Fruit fly (Drosophila melanogaster): Measurements from ENCODE around the gene Usp14.

The Usp14 gene

DNA sequence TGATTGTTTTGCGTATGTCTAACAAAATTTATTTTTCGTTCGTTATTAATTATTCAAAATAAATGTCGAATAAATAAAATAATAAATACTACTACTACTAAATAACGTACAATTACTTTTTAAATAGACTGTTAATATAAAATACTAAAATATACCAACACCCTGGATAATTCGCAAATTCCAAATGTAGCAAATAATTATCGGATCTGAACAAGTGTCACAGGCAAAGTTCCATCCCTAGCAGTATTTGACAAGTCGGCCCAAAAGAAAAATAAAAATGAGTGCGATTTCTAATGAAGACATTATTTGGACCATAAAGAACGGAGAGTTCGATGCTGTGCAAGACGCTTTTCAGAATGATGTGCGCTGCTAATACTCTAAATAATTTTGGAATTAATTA is 27.2 kb upstream of the Usp14 start, which contains the start of gene CG31715 (continued):
- TF ChIP-seq CG10669 (GFP tag; optimal IDR thresholded peaks at IDR 0.05) (no peak), Gug (GFP tag; IDR thresholded peaks at IDR 0.05) (no peak), Met (GFP tag; optimal IDR thresholded peaks at IDR 0.05) (peak; percentile 13), CG32006 (GFP tag; optimal IDR thresholded peaks at IDR 0.05) (no peak), Sox102F (GFP tag; optimal IDR thresholded peaks at IDR 0.05) (peak; percentile 50), CG4318 (GFP tag; optimal IDR thresholded peaks at IDR 0.05) (no peak), Eip75B (GFP tag; optimal IDR thresholded peaks at IDR 0.05) (peak; percentile 38), Ets96B (tag; optimal IDR thresholded peaks at IDR 0.05) (peak; percentile 26), Eip78C (GFP tag) (no peak), CG8119 (GFP tag; IDR thresholded peaks at IDR 0.05) (no peak), CG15336 (GFP tag; IDR thresholded peaks at IDR 0.05) (no peak; the same call in 1 of the 2 replicates), dsx (GFP tag; optimal IDR thresholded peaks at IDR 0.05; ENCODE audit: poor library complexity, severe bottlenecking) (peak; percentile 27), dac (GFP tag; optimal IDR thresholded peaks at IDR 0.05) (no peak), spab (GFP tag; optimal IDR thresholded peaks at IDR 0.05) (no peak), Sox15 (GFP tag; optimal IDR thresholded peaks at IDR 0.05) (no peak), Smox (GFP tag; optimal IDR thresholded peaks at IDR 0.05) (no peak), CG6808 (GFP tag; optimal IDR thresholded peaks at IDR 0.05) (no peak), CG6792 (GFP tag; optimal IDR thresholded peaks at IDR 0.05) (no peak), fkh (GFP tag; optimal IDR thresholded peaks at IDR 0.05) (no peak), CG1621 (tag; optimal IDR thresholded peaks at IDR 0.05) (no peak), Hr4 (GFP tag; optimal IDR thresholded peaks at IDR 0.05) (peak; percentile 16), Hr38 (GFP tag; optimal IDR thresholded peaks at IDR 0.05) (no peak)

dm6 chr2L:10339841-10340240 is 25.6 kb upstream of the Usp14 start:
- TF ChIP-seq svp (GFP tag) (peak; percentile 71), achi (GFP tag; optimal IDR thresholded peaks at IDR 0.05) (no peak), Eip78C (GFP tag) (peak; percentile 24)

DNA sequence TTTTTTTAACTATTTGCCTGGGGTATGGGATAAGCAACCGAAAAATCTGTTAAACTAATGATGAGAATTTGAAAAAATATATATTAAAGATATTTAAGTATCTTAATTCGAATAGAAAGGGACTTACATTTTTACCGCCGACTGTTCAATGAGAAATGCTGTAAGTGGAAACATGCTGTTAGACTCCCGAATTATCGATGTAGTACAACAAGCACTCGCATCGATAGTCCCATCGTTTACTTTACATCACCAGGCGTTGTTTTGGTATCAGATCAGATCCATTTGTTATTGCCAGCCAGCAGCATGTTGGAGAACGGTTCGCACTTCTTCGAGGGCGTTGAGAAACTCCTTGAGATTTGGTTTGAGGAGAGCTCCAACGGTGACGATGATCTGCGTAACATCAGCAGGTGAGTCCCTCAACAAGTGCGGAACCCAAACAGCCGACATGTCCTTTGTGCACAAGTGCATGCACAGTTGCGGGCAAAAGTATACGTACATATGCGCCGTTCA is 25.1 kb upstream of the Usp14 start, which contains the start of gene SamDC:
SamDC (plus strand) TSS at position 246 of the 510 bp plus-strand sequence.
- TF ChIP-seq CG10631 (GFP tag; optimal IDR thresholded peaks at IDR 0.05) (peak; percentile 45), CG6163 (GFP tag; IDR thresholded peaks at IDR 0.05) (no peak), Met (GFP tag; optimal IDR thresholded peaks at IDR 0.05) (peak; percentile 18), Blimp-1 (GFP tag; optimal IDR thresholded peaks at IDR 0.05) (no peak), CG6854 (GFP tag; optimal IDR thresholded peaks at IDR 0.05) (peak; percentile 19), CG4318 (GFP tag; optimal IDR thresholded peaks at IDR 0.05) (no peak), achi (GFP tag; optimal IDR thresholded peaks at IDR 0.05) (peak; percentile 1), CG8119 (GFP tag; IDR thresholded peaks at IDR 0.05) (no peak), eg (GFP tag; IDR thresholded peaks at IDR 0.05) (no peak), ss (GFP tag; optimal IDR thresholded peaks at IDR 0.05) (no peak), lz (GFP tag; optimal IDR thresholded peaks at IDR 0.05) (peak; percentile 15), OdsH (GFP tag; optimal IDR thresholded peaks at IDR 0.05) (peak; percentile 31), CG7368 (GFP tag; optimal IDR thresholded peaks at IDR 0.05) (no peak), vri (GFP tag; optimal IDR thresholded peaks at IDR 0.05) (peak; percentile 44), acj6 (GFP tag; optimal IDR thresholded peaks at IDR 0.05) (peak; percentile 30), Lpt (GFP tag; optimal IDR thresholded peaks at IDR 0.05) (peak; percentile 16), pdm3 (GFP tag; optimal IDR thresholded peaks at IDR 0.05) (peak; percentile 39), topi (GFP tag; optimal IDR thresholded peaks at IDR 0.05) (peak; percentile 37), esn (GFP tag; optimal IDR thresholded peaks at IDR 0.05) (peak; percentile 53), Eip75B (GFP tag; optimal IDR thresholded peaks at IDR 0.05) (peak; percentile 9), CG8319 (GFP tag; optimal IDR thresholded peaks at IDR 0.05) (no peak), CG34406 (GFP tag; optimal IDR thresholded peaks at IDR 0.05) (no peak), salr (GFP tag; optimal IDR thresholded peaks at IDR 0.05) (peak in 1 of 2 experiments; percentile 33), cyc (GFP tag; optimal IDR thresholded peaks at IDR 0.05) (peak; percentile 1), Ets96B (tag; optimal IDR thresholded peaks at IDR 0.05) (no peak), CG15336 (GFP tag; IDR thresholded peaks at IDR 0.05) (peak; percentile 63), CG3919 (GFP tag; optimal IDR thresholded peaks at IDR 0.05) (peak; percentile 21), dsx (GFP tag; optimal IDR thresholded peaks at IDR 0.05; ENCODE audit: poor library complexity, severe bottlenecking) (peak; percentile 19), CG6276 (GFP tag; optimal IDR thresholded peaks at IDR 0.05) (no peak), Gug (GFP tag; IDR thresholded peaks at IDR 0.05) (no peak), CG31627 (GFP tag; optimal IDR thresholded peaks at IDR 0.05) (no peak), spab (GFP tag; optimal IDR thresholded peaks at IDR 0.05) (no peak), CG6808 (GFP tag; optimal IDR thresholded peaks at IDR 0.05) (no peak), CG3032 (tag; optimal IDR thresholded peaks at IDR 0.05) (peak; percentile 38), dac (GFP tag; optimal IDR thresholded peaks at IDR 0.05) (no peak), CG10669 (GFP tag; optimal IDR thresholded peaks at IDR 0.05) (no peak)

Measured in whole organism, prepupa.